ENCODE assay signal across 1 fruit fly cellular context in the genomic region with DNA sequence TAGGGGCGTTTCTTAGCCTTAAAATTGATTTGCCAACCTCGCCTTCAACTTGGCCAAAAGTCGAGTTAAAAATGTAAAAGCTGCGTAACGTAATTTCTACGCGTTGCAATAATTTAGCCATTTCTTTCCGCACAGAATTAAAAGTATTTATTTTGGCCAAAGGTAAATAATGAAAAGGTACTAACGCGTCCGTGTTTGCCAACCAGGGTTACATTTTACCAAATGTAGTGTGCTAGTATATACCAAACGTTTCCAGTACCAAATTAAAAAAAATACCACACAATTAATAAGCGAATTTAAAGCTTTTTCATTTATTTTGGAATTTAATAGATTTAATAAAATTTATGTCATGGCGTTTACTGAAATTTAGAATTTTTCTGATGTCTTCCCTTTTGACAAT.
TF ChIP-seq lines count a peak whose summit lies in the region.

A gene (minus strand): TSS at position 179 of the 400 bp plus-strand sequence.

TF ChIP-seq in whole organism, embryonic, 481 proteins besides CTCF, POLR2A, EP300 and RAD21 (continued from another document and continues in another):
- peak; percentile 22 for TF ChIP-seq az2 (GFP tag; optimal IDR thresholded peaks at IDR 0.05; lab: Kevin White, UChicago)
- TF ChIP-seq B-H1 (GFP tag; IDR thresholded peaks at IDR 0.05; lab: Robert Waterston, UW), result no peak
- TF ChIP-seq Jarid2 (GFP tag; optimal IDR thresholded peaks at IDR 0.05; lab: Kevin White, UChicago), result peak; percentile 51
- TF ChIP-seq al (GFP tag; IDR thresholded peaks at IDR 0.05; lab: Robert Waterston, UW), result no peak
- TF ChIP-seq Opbp (GFP tag; IDR thresholded peaks at IDR 0.05; lab: Robert Waterston, UW; ENCODE audit: partially characterized antibody), result no peak
- TF ChIP-seq Dbx (GFP tag; IDR thresholded peaks at IDR 0.05; lab: Robert Waterston, UW), result no peak
- no peak for TF ChIP-seq Elba2 (GFP tag; optimal IDR thresholded peaks at IDR 0.05; lab: Kevin White, UChicago)
- TF ChIP-seq croc (GFP tag; conservative IDR thresholded peaks at IDR 0.05; lab: Robert Waterston, UW), result peak; percentile 18; the same call in 1 of the 3 replicates
- no peak for TF ChIP-seq CG14441 (GFP tag; IDR thresholded peaks at IDR 0.05; lab: Robert Waterston, UW)
- peak; percentile 67 for TF ChIP-seq CG8290 (GFP tag; optimal IDR thresholded peaks at IDR 0.05; lab: Kevin White, UChicago)
- TF ChIP-seq CG8290 (tag; optimal IDR thresholded peaks at IDR 0.05; lab: Kevin White, UChicago), result peak; percentile 56 to 82
- TF ChIP-seq ab (GFP tag; optimal IDR thresholded peaks at IDR 0.05; lab: Kevin White, UChicago), result no peak
- TF ChIP-seq gsb (GFP tag; IDR thresholded peaks at IDR 0.05; lab: Robert Waterston, UW), result no peak
- TF ChIP-seq vfl (GFP tag; optimal IDR thresholded peaks at IDR 0.05; lab: Kevin White, UChicago), result peak; percentile 50
- peak; percentile 79 for TF ChIP-seq CG7987 (GFP tag; optimal IDR thresholded peaks at IDR 0.05; lab: Kevin White, UChicago)
- TF ChIP-seq CG3995 (GFP tag; optimal IDR thresholded peaks at IDR 0.05; lab: Kevin White, UChicago), result no peak
- no peak for TF ChIP-seq Gsc (GFP tag; IDR thresholded peaks at IDR 0.05; lab: Robert Waterston, UW)
- no peak for TF ChIP-seq tna (GFP tag; IDR thresholded peaks at IDR 0.05; lab: Robert Waterston, UW; ENCODE audit: partially characterized antibody)
- peak in 1 of 2 experiments; percentile 72 for TF ChIP-seq bsh (GFP tag; optimal IDR thresholded peaks at IDR 0.05; lab: Kevin White, UChicago)
- TF ChIP-seq ash1 (GFP tag; optimal IDR thresholded peaks at IDR 0.05; lab: Kevin White, UChicago), result no peak
- TF ChIP-seq CG6175 (GFP tag; IDR thresholded peaks at IDR 0.05; lab: Robert Waterston, UW), result no peak
- TF ChIP-seq Dfd (GFP tag; optimal IDR thresholded peaks at IDR 0.05; lab: Kevin White, UChicago), result no peak
- no peak for TF ChIP-seq BtbVII (GFP tag; optimal IDR thresholded peaks at IDR 0.05; lab: Kevin White, UChicago)
- peak; percentile 75 for TF ChIP-seq CG17359 (tag; optimal IDR thresholded peaks at IDR 0.05; lab: Kevin White, UChicago)
- TF ChIP-seq sr (GFP tag; IDR thresholded peaks at IDR 0.05; lab: Robert Waterston, UW), result no peak
- peak; percentile 21 for TF ChIP-seq tin (GFP tag; optimal IDR thresholded peaks at IDR 0.05; lab: Kevin White, UChicago)
- peak; percentile 66 for TF ChIP-seq CG1602 (GFP tag; optimal IDR thresholded peaks at IDR 0.05; lab: Kevin White, UChicago)
- TF ChIP-seq Atf-2 (GFP tag; optimal IDR thresholded peaks at IDR 0.05; lab: Kevin White, UChicago), result peak; percentile 81
- peak; percentile 25 for TF ChIP-seq Fer2 (tag; optimal IDR thresholded peaks at IDR 0.05; lab: Kevin White, UChicago)
- TF ChIP-seq CG13296 (GFP tag; optimal IDR thresholded peaks at IDR 0.05; lab: Kevin White, UChicago), result peak; percentile 60
- peak; percentile 56 for TF ChIP-seq CG1529 (GFP tag; optimal IDR thresholded peaks at IDR 0.05; lab: Kevin White, UChicago)
- peak; percentile 79 for TF ChIP-seq HmgZ (tag; optimal IDR thresholded peaks at IDR 0.05; lab: Kevin White, UChicago)
- peak; percentile 56 for TF ChIP-seq Dip3 (GFP tag; optimal IDR thresholded peaks at IDR 0.05; lab: Kevin White, UChicago)
- TF ChIP-seq tll (GFP tag; optimal IDR thresholded peaks at IDR 0.05; lab: Kevin White, UChicago), result no peak
- TF ChIP-seq zfh2 (GFP tag; optimal IDR thresholded peaks at IDR 0.05; lab: Kevin White, UChicago), result peak; percentile 57
- no peak for TF ChIP-seq CG32532 (GFP tag; IDR thresholded peaks at IDR 0.05; lab: Robert Waterston, UW)
- no peak for TF ChIP-seq CG31365 (tag; optimal IDR thresholded peaks at IDR 0.05; lab: Kevin White, UChicago)
- TF ChIP-seq so (GFP tag; IDR thresholded peaks at IDR 0.05; lab: Robert Waterston, UW), result no peak
- no peak for TF ChIP-seq CG12219 (GFP tag; optimal IDR thresholded peaks at IDR 0.05; lab: Kevin White, UChicago)
- no peak for TF ChIP-seq kah (GFP tag; optimal IDR thresholded peaks at IDR 0.05; lab: Kevin White, UChicago)
- no peak for TF ChIP-seq CG13894 (tag; optimal IDR thresholded peaks at IDR 0.05; lab: Kevin White, UChicago)
- peak; percentile 52 for TF ChIP-seq grn (GFP tag; optimal IDR thresholded peaks at IDR 0.05; lab: Kevin White, UChicago)
- TF ChIP-seq CG3065 (GFP tag; optimal IDR thresholded peaks at IDR 0.05; lab: Kevin White, UChicago), result peak; percentile 42
- peak; percentile 67 for TF ChIP-seq CG18764 (GFP tag; optimal IDR thresholded peaks at IDR 0.05; lab: Kevin White, UChicago)
- TF ChIP-seq hkb (optimal IDR thresholded peaks at IDR 0.05; lab: Kevin White, UChicago), result no peak
- TF ChIP-seq hkb (GFP tag; IDR thresholded peaks at IDR 0.05; lab: Robert Waterston, UW), result no peak
- peak; percentile 61 for TF ChIP-seq lilli (GFP tag; optimal IDR thresholded peaks at IDR 0.05; lab: Kevin White, UChicago)
- TF ChIP-seq Med (GFP tag; lab: Kevin White, UChicago), result peak; percentile 95
- TF ChIP-seq Gug (GFP tag; IDR thresholded peaks at IDR 0.05; lab: Robert Waterston, UW), result peak; percentile 28; the same call in 1 of the 4 replicates
- peak; percentile 94 for TF ChIP-seq YL-1 (GFP tag; optimal IDR thresholded peaks at IDR 0.05; lab: Kevin White, UChicago)
- peak; percentile 20 for TF ChIP-seq CG10979 (tag; optimal IDR thresholded peaks at IDR 0.05; lab: Kevin White, UChicago)
- TF ChIP-seq CG1792 (GFP tag; optimal IDR thresholded peaks at IDR 0.05; lab: Kevin White, UChicago), result peak; percentile 60
- peak; percentile 59 for TF ChIP-seq CG10462 (GFP tag; optimal IDR thresholded peaks at IDR 0.05; lab: Kevin White, UChicago)
- no peak for TF ChIP-seq CG15479 (GFP tag; optimal IDR thresholded peaks at IDR 0.05; lab: Kevin White, UChicago)
- TF ChIP-seq lola (GFP tag; optimal IDR thresholded peaks at IDR 0.05; lab: Kevin White, UChicago), result peak in 1 of 3 experiments; percentile 50
- peak; percentile 79 for TF ChIP-seq Camta (GFP tag; optimal IDR thresholded peaks at IDR 0.05; lab: Kevin White, UChicago)
- TF ChIP-seq Bgb (GFP tag; IDR thresholded peaks at IDR 0.05; lab: Robert Waterston, UW; ENCODE audit: partially characterized antibody), result no peak
- TF ChIP-seq Ets65A (GFP tag; lab: Kevin White, UChicago), result peak; percentile 84
- peak; percentile 69 for TF ChIP-seq CG10267 (tag; optimal IDR thresholded peaks at IDR 0.05; lab: Kevin White, UChicago)
- peak; percentile 70 for TF ChIP-seq CG12104 (GFP tag; optimal IDR thresholded peaks at IDR 0.05; lab: Kevin White, UChicago)
- TF ChIP-seq Fer1 (GFP tag; optimal IDR thresholded peaks at IDR 0.05; lab: Kevin White, UChicago), result peak; percentile 54
- no peak for TF ChIP-seq ken (GFP tag; IDR thresholded peaks at IDR 0.05; lab: Robert Waterston, UW)
- TF ChIP-seq kay (GFP tag; optimal IDR thresholded peaks at IDR 0.05; lab: Kevin White, UChicago), result peak; percentile 76
- no peak for TF ChIP-seq HLH3B (GFP tag; IDR thresholded peaks at IDR 0.05; lab: Robert Waterston, UW)
- no peak for TF ChIP-seq toy (GFP tag; IDR thresholded peaks at IDR 0.05; lab: Robert Waterston, UW)
- TF ChIP-seq B-H2 (GFP tag; optimal IDR thresholded peaks at IDR 0.05; lab: Kevin White, UChicago), result peak; percentile 76
- no peak for TF ChIP-seq CG11456 (GFP tag; IDR thresholded peaks at IDR 0.05; lab: Robert Waterston, UW)
- TF ChIP-seq Bteb2 (GFP tag; optimal IDR thresholded peaks at IDR 0.05; lab: Kevin White, UChicago), result peak; percentile 52
- TF ChIP-seq tap (tag; optimal IDR thresholded peaks at IDR 0.05; lab: Kevin White, UChicago), result no peak
- TF ChIP-seq nom (GFP tag; optimal IDR thresholded peaks at IDR 0.05; lab: Kevin White, UChicago), result peak; percentile 36
- TF ChIP-seq fu2 (GFP tag; optimal IDR thresholded peaks at IDR 0.05; lab: Kevin White, UChicago), result peak; percentile 54
- no peak for TF ChIP-seq sc (optimal IDR thresholded peaks at IDR 0.05; lab: Kevin White, UChicago)
- TF ChIP-seq sc (GFP tag; optimal IDR thresholded peaks at IDR 0.05; lab: Kevin White, UChicago), result peak; percentile 59
- TF ChIP-seq Usf (GFP tag; optimal IDR thresholded peaks at IDR 0.05; lab: Kevin White, UChicago), result no peak
- TF ChIP-seq CG7963 (GFP tag; IDR thresholded peaks at IDR 0.05; lab: Robert Waterston, UW; ENCODE audit: partially characterized antibody), result no peak
- TF ChIP-seq CG15011 (GFP tag; optimal IDR thresholded peaks at IDR 0.05; lab: Kevin White, UChicago), result peak; percentile 56
- TF ChIP-seq Neu2 (GFP tag; optimal IDR thresholded peaks at IDR 0.05; lab: Kevin White, UChicago; ENCODE audit: borderline replicate concordance), result no peak
- TF ChIP-seq CG4282 (GFP tag; optimal IDR thresholded peaks at IDR 0.05; lab: Kevin White, UChicago), result peak; percentile 21
- peak; percentile 68 for TF ChIP-seq CG10654 (GFP tag; optimal IDR thresholded peaks at IDR 0.05; lab: Kevin White, UChicago)
- no peak for TF ChIP-seq E2f2 (GFP tag; IDR thresholded peaks at IDR 0.05; lab: Robert Waterston, UW)
- no peak for TF ChIP-seq unc-4 (GFP tag; IDR thresholded peaks at IDR 0.05; lab: Robert Waterston, UW; ENCODE audit: partially characterized antibody)
- peak; percentile 67 for TF ChIP-seq Max (GFP tag; optimal IDR thresholded peaks at IDR 0.05; lab: Kevin White, UChicago)
- no peak for TF ChIP-seq ase (GFP tag; IDR thresholded peaks at IDR 0.05; lab: Robert Waterston, UW)
- peak; percentile 53 for TF ChIP-seq CG16863 (GFP tag; optimal IDR thresholded peaks at IDR 0.05; lab: Kevin White, UChicago)
- TF ChIP-seq inv (GFP tag; IDR thresholded peaks at IDR 0.05; lab: Robert Waterston, UW; ENCODE audit: partially characterized antibody), result no peak
- no peak for TF ChIP-seq pros (GFP tag; optimal IDR thresholded peaks at IDR 0.05; lab: Kevin White, UChicago)
- TF ChIP-seq knrl (GFP tag; IDR thresholded peaks at IDR 0.05; lab: Robert Waterston, UW; ENCODE audit: partially characterized antibody), result no peak
- peak; percentile 13 for TF ChIP-seq Nf-YC (tag; optimal IDR thresholded peaks at IDR 0.05; lab: Kevin White, UChicago)
- TF ChIP-seq HLH54F (GFP tag; optimal IDR thresholded peaks at IDR 0.05; lab: Kevin White, UChicago), result peak; percentile 66
- peak; percentile 87 for TF ChIP-seq gfzf (GFP tag; optimal IDR thresholded peaks at IDR 0.05; lab: Kevin White, UChicago)
- TF ChIP-seq CG17568 (GFP tag; optimal IDR thresholded peaks at IDR 0.05; lab: Kevin White, UChicago), result peak; percentile 63
- no peak for TF ChIP-seq CG1832 (GFP tag; optimal IDR thresholded peaks at IDR 0.05; lab: Kevin White, UChicago)
- peak; percentile 35 for TF ChIP-seq CG12299 (tag; optimal IDR thresholded peaks at IDR 0.05; lab: Kevin White, UChicago)
- no peak for TF ChIP-seq lov (optimal IDR thresholded peaks at IDR 0.05; lab: Kevin White, UChicago)
- no peak for TF ChIP-seq lov (GFP tag; IDR thresholded peaks at IDR 0.05; lab: Robert Waterston, UW)
- peak; percentile 24 for TF ChIP-seq Spps (tag; optimal IDR thresholded peaks at IDR 0.05; lab: Kevin White, UChicago)
- no peak for TF ChIP-seq CG6654 (GFP tag; optimal IDR thresholded peaks at IDR 0.05; lab: Kevin White, UChicago)
- peak; percentile 63 for TF ChIP-seq repo (GFP tag; optimal IDR thresholded peaks at IDR 0.05; lab: Kevin White, UChicago)
- TF ChIP-seq stwl (tag; optimal IDR thresholded peaks at IDR 0.05; lab: Kevin White, UChicago), result peak; percentile 70
- TF ChIP-seq ac (GFP tag; optimal IDR thresholded peaks at IDR 0.05; lab: Kevin White, UChicago), result peak; percentile 7
- no peak for TF ChIP-seq CG9215 (GFP tag; IDR thresholded peaks at IDR 0.05; lab: Robert Waterston, UW)
- TF ChIP-seq CG17612 (GFP tag; IDR thresholded peaks at IDR 0.05; lab: Robert Waterston, UW), result no peak
- peak; percentile 63 for TF ChIP-seq CG15269 (tag; optimal IDR thresholded peaks at IDR 0.05; lab: Kevin White, UChicago)
- TF ChIP-seq bcd (GFP tag; optimal IDR thresholded peaks at IDR 0.05; lab: Kevin White, UChicago), result peak; percentile 71
- TF ChIP-seq CG3847 (GFP tag; IDR thresholded peaks at IDR 0.05; lab: Robert Waterston, UW), result no peak
- TF ChIP-seq Fer3 (tag; optimal IDR thresholded peaks at IDR 0.05; lab: Kevin White, UChicago), result peak; percentile 59
- no peak for TF ChIP-seq cg (GFP tag; optimal IDR thresholded peaks at IDR 0.05; lab: Kevin White, UChicago)
- TF ChIP-seq HLH4C (GFP tag; IDR thresholded peaks at IDR 0.05; lab: Robert Waterston, UW; ENCODE audit: partially characterized antibody), result no peak
- TF ChIP-seq dm (GFP tag; optimal IDR thresholded peaks at IDR 0.05; lab: Kevin White, UChicago), result peak; percentile 43
- TF ChIP-seq tup (GFP tag; optimal IDR thresholded peaks at IDR 0.05; lab: Kevin White, UChicago), result peak; percentile 66
- TF ChIP-seq p53 (GFP tag; optimal IDR thresholded peaks at IDR 0.05; lab: Kevin White, UChicago), result peak; percentile 42
- TF ChIP-seq vvl (GFP tag; IDR thresholded peaks at IDR 0.05; lab: Robert Waterston, UW), result no peak
- TF ChIP-seq Aef1 (GFP tag; IDR thresholded peaks at IDR 0.05; lab: Robert Waterston, UW), result no peak
- TF ChIP-seq CG14050 (GFP tag; IDR thresholded peaks at IDR 0.05; lab: Robert Waterston, UW), result no peak
- peak; percentile 52 for TF ChIP-seq CG9817 (tag; optimal IDR thresholded peaks at IDR 0.05; lab: Kevin White, UChicago)
- no peak for TF ChIP-seq tgo (GFP tag; IDR thresholded peaks at IDR 0.05; lab: Robert Waterston, UW)
- peak; percentile 39 for TF ChIP-seq twi (tag; optimal IDR thresholded peaks at IDR 0.05; lab: Kevin White, UChicago)
- peak; percentile 41 for TF ChIP-seq luna (GFP tag; optimal IDR thresholded peaks at IDR 0.05; lab: Kevin White, UChicago)
- TF ChIP-seq sens (GFP tag; lab: Kevin White, UChicago), result peak; percentile 90
- TF ChIP-seq CG7271 (tag; optimal IDR thresholded peaks at IDR 0.05; lab: Kevin White, UChicago), result no peak
- peak; percentile 75 for TF ChIP-seq Bdp1 (GFP tag; optimal IDR thresholded peaks at IDR 0.05; lab: Kevin White, UChicago)
- TF ChIP-seq Ptx1 (GFP tag; IDR thresholded peaks at IDR 0.05; lab: Robert Waterston, UW), result no peak
- TF ChIP-seq ssp (GFP tag; IDR thresholded peaks at IDR 0.05; lab: Robert Waterston, UW), result no peak
- TF ChIP-seq CG2712 (tag; optimal IDR thresholded peaks at IDR 0.05; lab: Kevin White, UChicago), result peak; percentile 23
- TF ChIP-seq CG17361 (GFP tag; IDR thresholded peaks at IDR 0.05; lab: Robert Waterston, UW), result no peak
- TF ChIP-seq CG9932 (GFP tag; IDR thresholded peaks at IDR 0.05; lab: Robert Waterston, UW), result no peak
- no peak for TF ChIP-seq Kr (GFP tag; optimal IDR thresholded peaks at IDR 0.05; lab: Kevin White, UChicago)
- peak; percentile 87 for TF ChIP-seq CG7928 (GFP tag; optimal IDR thresholded peaks at IDR 0.05; lab: Kevin White, UChicago)
- TF ChIP-seq bbx (GFP tag; IDR thresholded peaks at IDR 0.05; lab: Robert Waterston, UW; ENCODE audit: partially characterized antibody), result no peak
- no peak for TF ChIP-seq sim (GFP tag; IDR thresholded peaks at IDR 0.05; lab: Robert Waterston, UW)
- TF ChIP-seq Awh (GFP tag; IDR thresholded peaks at IDR 0.05; lab: Robert Waterston, UW), result no peak
